Fruit fly (Drosophila melanogaster): Measurements from ENCODE around the gene CG31445.

CG31445 gene

DNA sequence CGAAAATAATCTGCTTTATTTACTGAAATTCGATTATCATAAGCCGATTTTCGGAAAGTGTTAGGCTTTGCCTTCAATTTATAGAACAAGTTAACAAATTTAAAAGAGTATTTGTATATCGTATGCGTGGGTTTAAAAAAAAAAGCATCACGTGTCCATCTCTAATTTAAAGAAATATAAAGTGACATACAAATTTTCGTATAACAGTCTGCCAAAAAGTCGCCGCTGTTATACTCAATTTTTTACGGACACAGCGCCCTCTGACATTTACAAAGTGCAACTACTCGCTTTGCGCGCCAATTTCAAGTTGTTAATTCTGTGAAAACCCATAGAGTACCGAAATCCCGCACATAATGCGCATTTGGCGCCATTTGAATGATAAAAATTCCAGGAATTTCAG is 6.8 kb upstream of the CG31445 start:
- TF ChIP-seq Clk (GFP tag; optimal IDR thresholded peaks at IDR 0.05) (no peak), CG14711 (tag; optimal IDR thresholded peaks at IDR 0.05) (no peak), CG7101 (tag; optimal IDR thresholded peaks at IDR 0.05) (no peak), tj (GFP tag; optimal IDR thresholded peaks at IDR 0.05) (no peak), bab1 (GFP tag; optimal IDR thresholded peaks at IDR 0.05) (peak; percentile 53), CG1620 (GFP tag; optimal IDR thresholded peaks at IDR 0.05) (no peak), CG33017 (tag; optimal IDR thresholded peaks at IDR 0.05) (no peak)

DNA sequence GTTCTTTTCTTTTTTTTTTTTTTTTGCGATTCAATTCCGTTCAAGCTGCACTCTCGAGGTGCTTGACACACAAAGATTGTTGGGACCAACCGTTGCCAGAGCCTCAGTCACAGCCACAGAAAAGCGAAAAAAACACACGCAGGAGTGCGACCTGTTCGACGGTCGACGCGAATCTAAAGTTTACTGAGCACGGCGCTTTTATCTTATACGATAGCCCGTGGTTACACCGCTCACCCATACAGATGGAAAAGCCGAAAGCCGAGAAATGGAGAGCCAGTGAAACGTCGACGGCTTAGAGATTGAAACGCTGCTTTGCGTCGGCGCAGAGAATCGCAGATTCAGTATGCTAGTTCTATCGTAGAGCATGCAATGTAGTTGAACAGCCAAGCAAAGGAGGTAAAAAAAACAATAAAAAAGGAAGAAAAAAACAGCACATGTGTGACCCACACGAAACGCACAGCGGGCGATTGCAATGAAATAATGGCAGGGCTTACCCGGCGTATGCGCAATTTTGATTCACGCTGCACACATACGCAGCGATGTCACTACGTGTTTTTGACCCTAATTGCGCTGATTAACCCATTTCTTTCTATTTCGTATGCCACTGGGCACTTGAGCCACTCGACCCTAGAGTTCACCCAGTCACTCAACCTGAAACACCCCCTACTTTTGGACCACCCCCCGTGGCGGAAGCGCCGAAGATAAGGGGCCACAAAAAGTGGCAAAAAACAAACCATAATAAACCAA is 5.8 kb upstream of the CG31445 start, which contains the start of gene SP1029:
Gene SP1029, minus strand, starts transcription at position 180 of the 747 bp plus-strand sequence.
- no peak for TF ChIP-seq bab1 (GFP tag; optimal IDR thresholded peaks at IDR 0.05)
- TF ChIP-seq kay (GFP tag; ENCODE audit: borderline replicate concordance), result no peak
- TF ChIP-seq tj (GFP tag; optimal IDR thresholded peaks at IDR 0.05), result no peak
- no peak for TF ChIP-seq cic (GFP tag; optimal IDR thresholded peaks at IDR 0.05)
- TF ChIP-seq CG1620 (GFP tag; optimal IDR thresholded peaks at IDR 0.05), result no peak
- TF ChIP-seq CG7045 (GFP tag; optimal IDR thresholded peaks at IDR 0.05), result no peak
- TF ChIP-seq CG7101 (tag; optimal IDR thresholded peaks at IDR 0.05), result no peak
- TF ChIP-seq CG33017 (tag; optimal IDR thresholded peaks at IDR 0.05), result no peak
- no peak for TF ChIP-seq Mnt (GFP tag; optimal IDR thresholded peaks at IDR 0.05)
- TF ChIP-seq ovo (GFP tag; optimal IDR thresholded peaks at IDR 0.05), result no peak
- no peak for TF ChIP-seq Crg-1 (GFP tag; optimal IDR thresholded peaks at IDR 0.05)
- TF ChIP-seq CG5204 (GFP tag; optimal IDR thresholded peaks at IDR 0.05), result no peak
- no peak for TF ChIP-seq Hr96 (GFP tag; optimal IDR thresholded peaks at IDR 0.05)
- TF ChIP-seq cnc (optimal IDR thresholded peaks at IDR 0.05), result no peak
- no peak for TF ChIP-seq pad (GFP tag; optimal IDR thresholded peaks at IDR 0.05)
- TF ChIP-seq toe (GFP tag; optimal IDR thresholded peaks at IDR 0.05), result no peak
- no peak for TF ChIP-seq CG14711 (tag; optimal IDR thresholded peaks at IDR 0.05)
- no peak for TF ChIP-seq CG11617 (GFP tag; optimal IDR thresholded peaks at IDR 0.05)
- TF ChIP-seq Clk (GFP tag; optimal IDR thresholded peaks at IDR 0.05), result no peak
- no peak for TF ChIP-seq CG12768 (GFP tag; optimal IDR thresholded peaks at IDR 0.05)

DNA sequence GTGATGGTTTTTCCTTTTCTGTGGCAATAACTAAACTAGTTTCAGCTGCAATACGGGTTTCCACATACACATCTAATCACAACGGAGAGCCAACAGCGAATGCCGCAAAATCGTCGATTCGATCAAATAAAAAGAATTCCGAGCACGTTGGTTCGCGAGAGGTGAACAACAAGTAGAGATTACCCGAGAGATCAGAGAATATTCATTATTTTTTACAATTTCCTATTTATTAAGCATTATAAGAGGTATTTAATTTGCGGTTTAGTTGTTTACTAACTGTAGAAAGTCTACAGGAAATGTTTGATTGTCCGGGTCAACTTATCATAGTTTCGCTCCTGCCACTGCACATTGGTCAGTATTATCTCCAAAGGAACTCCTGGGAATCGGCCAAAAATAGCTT is 6.0 kb downstream of the CG31445 start, which contains the start of gene CG11951:
Gene CG11951, minus strand, starts transcription at position 101 of the 400 bp plus-strand sequence.
- peak; percentile 24 for TF ChIP-seq cic (GFP tag; optimal IDR thresholded peaks at IDR 0.05)
- TF ChIP-seq CG12768 (GFP tag; optimal IDR thresholded peaks at IDR 0.05), result no peak

DNA sequence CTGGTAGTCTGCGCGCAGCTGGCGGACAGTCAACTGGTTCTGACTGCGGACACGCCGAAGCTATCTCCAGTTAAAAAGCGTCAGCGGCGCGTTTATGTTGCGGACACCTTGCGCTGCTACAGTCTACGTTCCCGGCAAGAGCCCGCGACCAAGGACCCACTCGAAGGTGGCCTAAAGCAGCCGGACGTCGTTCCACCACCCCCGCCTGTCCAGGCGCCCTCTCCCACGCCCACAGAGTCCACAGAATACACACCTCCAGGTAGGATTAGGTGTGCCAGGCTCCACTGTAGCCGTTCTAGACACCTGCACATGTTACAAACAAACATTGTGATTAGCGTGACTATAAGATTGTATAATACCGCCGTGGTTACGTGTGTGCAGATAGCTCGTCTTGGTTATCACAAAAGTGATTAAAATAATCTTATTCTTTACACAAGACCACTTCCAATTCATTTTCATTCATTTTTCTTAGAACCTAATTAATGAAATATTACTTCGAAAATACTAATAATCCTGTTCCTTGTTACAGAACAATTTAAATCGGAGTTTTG is 14.0 kb downstream of the CG31445 start:
- no peak for TF ChIP-seq Crg-1 (GFP tag; optimal IDR thresholded peaks at IDR 0.05)
- peak; percentile 74 for TF ChIP-seq cic (GFP tag; optimal IDR thresholded peaks at IDR 0.05)
- TF ChIP-seq cnc (optimal IDR thresholded peaks at IDR 0.05), result no peak
- no peak for TF ChIP-seq CG5204 (GFP tag; optimal IDR thresholded peaks at IDR 0.05)
- peak; percentile 65 for TF ChIP-seq Mnt (GFP tag; optimal IDR thresholded peaks at IDR 0.05)

DNA sequence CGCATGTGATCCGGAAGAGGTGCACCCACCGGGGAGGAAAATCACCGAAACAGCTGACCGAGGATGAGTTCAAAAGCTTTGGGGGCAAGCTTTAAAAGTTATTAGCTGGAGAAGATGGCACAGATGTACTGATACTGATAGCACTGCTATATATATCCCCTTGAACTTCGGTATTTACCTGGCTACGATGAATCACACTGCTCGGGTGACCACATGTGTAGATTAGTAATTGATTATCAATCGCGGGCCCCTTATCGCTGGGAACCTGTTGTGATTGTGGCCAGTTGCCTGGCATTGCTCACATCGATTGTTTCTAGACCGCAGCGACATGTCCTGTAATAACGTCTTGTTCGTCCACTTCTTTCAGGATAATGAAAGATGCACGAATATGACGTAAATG is 14.7 kb downstream of the CG31445 start:
- no peak for TF ChIP-seq pad (GFP tag; optimal IDR thresholded peaks at IDR 0.05)
- TF ChIP-seq Mnt (GFP tag; optimal IDR thresholded peaks at IDR 0.05), result peak; percentile 46
- no peak for TF ChIP-seq CG12768 (GFP tag; optimal IDR thresholded peaks at IDR 0.05)
- TF ChIP-seq CG1620 (GFP tag; optimal IDR thresholded peaks at IDR 0.05), result no peak
- no peak for TF ChIP-seq CG11617 (GFP tag; optimal IDR thresholded peaks at IDR 0.05)

DNA sequence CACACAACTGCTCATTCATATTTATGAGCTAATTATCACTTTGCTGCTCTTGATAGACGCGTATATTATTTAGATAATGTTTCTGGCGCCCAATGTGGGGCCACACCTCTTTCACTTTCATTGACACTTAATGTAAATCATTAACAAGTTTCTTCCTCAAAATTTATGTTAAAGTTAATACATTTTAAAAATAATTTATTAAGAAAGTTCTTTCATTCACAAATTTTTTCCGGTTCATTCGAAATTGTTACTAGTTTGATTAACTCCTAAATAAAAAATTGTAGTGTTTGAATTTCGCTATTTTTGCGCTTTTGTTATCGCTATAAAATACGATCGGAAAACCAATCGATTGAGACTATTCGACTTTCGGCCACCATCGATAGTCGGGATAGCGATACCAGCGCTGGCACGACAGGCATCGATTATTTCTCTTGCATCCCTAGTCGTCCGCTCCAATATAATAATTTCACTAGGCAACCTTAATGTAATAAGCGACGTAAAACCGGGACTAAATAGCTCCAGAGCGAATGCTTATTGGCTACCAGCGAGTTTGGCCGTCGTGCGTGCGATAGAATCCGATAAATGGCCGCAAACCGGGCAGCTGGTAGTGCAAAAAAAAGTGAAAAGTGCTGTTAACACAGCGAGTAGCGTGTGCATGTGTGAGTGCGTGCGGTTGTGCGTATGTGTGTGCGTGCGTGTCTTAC is 15.7 kb downstream of the CG31445 start, which contains the start of gene Usp1:
Gene Usp1, plus strand, starts transcription at position 417 of the 704 bp plus-strand sequence.
- TF ChIP-seq bab1 (GFP tag; optimal IDR thresholded peaks at IDR 0.05) (no peak), CG5204 (GFP tag; optimal IDR thresholded peaks at IDR 0.05) (no peak), CG14711 (tag; optimal IDR thresholded peaks at IDR 0.05) (no peak), CG12768 (GFP tag; optimal IDR thresholded peaks at IDR 0.05) (no peak), CG7045 (GFP tag; optimal IDR thresholded peaks at IDR 0.05) (peak; percentile 18), Crg-1 (GFP tag; optimal IDR thresholded peaks at IDR 0.05) (no peak), cnc (optimal IDR thresholded peaks at IDR 0.05) (no peak), tj (GFP tag; optimal IDR thresholded peaks at IDR 0.05) (peak; percentile 2), Hr96 (GFP tag; optimal IDR thresholded peaks at IDR 0.05) (peak; percentile 0), toe (GFP tag; optimal IDR thresholded peaks at IDR 0.05) (no peak), CG11617 (GFP tag; optimal IDR thresholded peaks at IDR 0.05) (no peak), Mnt (GFP tag; optimal IDR thresholded peaks at IDR 0.05) (peak; percentile 30), cic (GFP tag; optimal IDR thresholded peaks at IDR 0.05) (no peak), Clk (GFP tag; optimal IDR thresholded peaks at IDR 0.05) (no peak)

Data from whole organism, adult.